Worm (Caenorhabditis elegans): ENCODE results near the gene rps-29.

ce11 chrIII:752326-752725 is 41.8 kb upstream of the rps-29 start, which contains the start of gene pat-12:
- TF ChIP-seq skn-1 (tag; optimal IDR thresholded peaks at IDR 0.05) (no peak), snpc-4 (tag; optimal IDR thresholded peaks at IDR 0.05) (no peak), pqm-1 (tag; optimal IDR thresholded peaks at IDR 0.05) (no peak), nhr-11 (tag; optimal IDR thresholded peaks at IDR 0.05) (no peak), aly-2 (tag; optimal IDR thresholded peaks at IDR 0.05) (no peak), nfya-1 (tag; optimal IDR thresholded peaks at IDR 0.05; ENCODE audit: insufficient read depth) (no peak), nhr-28 (tag; optimal IDR thresholded peaks at IDR 0.05) (no peak), fkh-10 (GFP tag; optimal IDR thresholded peaks at IDR 0.05) (no peak), lin-39 (tag; optimal IDR thresholded peaks at IDR 0.05) (no peak), nhr-76 (tag; optimal IDR thresholded peaks at IDR 0.05) (no peak), ztf-11 (tag; optimal IDR thresholded peaks at IDR 0.05) (no peak)
